Worm (Caenorhabditis elegans) whole organism, L2 larva: ENCODE results near the gene sumv-1.

ENCODE experiments used
- C34F6.9 ChIP-seq: fragments of 150-350 bp; optimal IDR thresholded peaks from 2 replicates; lab custom pipeline; 2014; ENCODE audit warnings: missing biosample characterization, missing genetic modification characterization
- F13H6.1 ChIP-seq: sonication (generic microtip); optimal IDR thresholded peaks from 2 replicates; lab custom pipeline; 2016; ENCODE audit warnings: missing genetic modification characterization, missing compliant biosample characterization
- R02D3.7 ChIP-seq: fragments of 150-350 bp; optimal IDR thresholded peaks from 2 replicates; lab custom pipeline; 2014; ENCODE audit warnings: missing biosample characterization, missing genetic modification characterization
- Y55F3AM.14 ChIP-seq: fragments of 200-800 bp; sonication (Bioruptor generic); optimal IDR thresholded peaks from 2 replicates; lab custom pipeline; 2018; ENCODE audit warnings: mild to moderate bottlenecking, missing genetic modification characterization, missing compliant biosample characterization
- ZK546.5 ChIP-seq: sonication (generic microtip); optimal IDR thresholded peaks from 2 replicates; lab custom pipeline; 2017; ENCODE audit warnings: missing biosample characterization, missing genetic modification characterization
- alr-1 ChIP-seq: fragments of 150-350 bp; optimal IDR thresholded peaks from 2 replicates; lab custom pipeline; 2014; ENCODE audit warnings: missing biosample characterization, missing genetic modification characterization
- aly-2 ChIP-seq: fragments of 150-350 bp; optimal IDR thresholded peaks from 2 replicates; lab custom pipeline; 2014; ENCODE audit warnings: missing biosample characterization, missing genetic modification characterization
- ama-1 ChIP-seq: fragments of 150-350 bp; optimal IDR thresholded peaks from 2 replicates; lab custom pipeline; 2018; ENCODE audit warnings: inconsistent platforms
- ceh-16 ChIP-seq: fragments of 150-350 bp; optimal IDR thresholded peaks from 2 replicates; lab custom pipeline; 2014; ENCODE audit warnings: missing biosample characterization, missing genetic modification characterization
- ceh-82 ChIP-seq: fragments of 150-350 bp; optimal IDR thresholded peaks from 2 replicates; lab custom pipeline; 2014; ENCODE audit warnings: missing biosample characterization, missing genetic modification characterization
- dmd-4 ChIP-seq: sonication (generic microtip); optimal IDR thresholded peaks from 2 replicates; lab custom pipeline; 2017; ENCODE audit warnings: missing biosample characterization, missing genetic modification characterization
- elt-3 ChIP-seq: sonication (generic microtip); optimal IDR thresholded peaks from 2 replicates; lab custom pipeline; 2017; ENCODE audit warnings: missing biosample characterization, missing genetic modification characterization
- fos-1 ChIP-seq: fragments of 150-350 bp; optimal IDR thresholded peaks from 2 replicates; lab custom pipeline; 2014; ENCODE audit warnings: missing biosample characterization, missing genetic modification characterization
- gmeb-1 ChIP-seq: fragments of 150-350 bp; optimal IDR thresholded peaks from 2 replicates; lab custom pipeline; 2014; ENCODE audit warnings: missing biosample characterization, missing genetic modification characterization
- lin-13 ChIP-seq: fragments of 150-350 bp; optimal IDR thresholded peaks from 2 replicates; lab custom pipeline; 2014; ENCODE audit warnings: missing biosample characterization, missing genetic modification reagents, missing genetic modification characterization
- lin-39 ChIP-seq: fragments of 150-350 bp; optimal IDR thresholded peaks from 2 replicates; lab custom pipeline; 2014; ENCODE audit warnings: missing biosample characterization, missing genetic modification reagents, missing genetic modification characterization
- lsy-2 ChIP-seq, 2 experiments: fragments of 150-350 bp in 1 of 2; sonication (generic microtip) in 1 of 2; optimal IDR thresholded peaks; 2 replicates each; lab custom pipeline; 2014 to 2017; ENCODE audit warnings: missing biosample characterization in 2 of 2, missing genetic modification characterization in 2 of 2
- mab-5 ChIP-seq: fragments of 150-350 bp; optimal IDR thresholded peaks from 2 replicates; lab custom pipeline; 2014; ENCODE audit warnings: missing biosample characterization, missing genetic modification characterization
- mbf-1 ChIP-seq: sonication (generic microtip); optimal IDR thresholded peaks from 2 replicates; lab custom pipeline; 2017; ENCODE audit warnings: missing biosample characterization, missing genetic modification characterization
- nhr-10 ChIP-seq: sonication (generic microtip); optimal IDR thresholded peaks from 2 replicates; lab custom pipeline; 2017; ENCODE audit warnings: missing biosample characterization, missing genetic modification characterization
- nhr-12 ChIP-seq: fragments of 150-350 bp; optimal IDR thresholded peaks from 2 replicates; lab custom pipeline; 2014; ENCODE audit warnings: missing biosample characterization, missing genetic modification characterization
- nhr-129 ChIP-seq: fragments of 150-350 bp; optimal IDR thresholded peaks from 2 replicates; lab custom pipeline; 2014; ENCODE audit warnings: missing biosample characterization, missing genetic modification characterization
- nhr-21 ChIP-seq: fragments of 150-350 bp; optimal IDR thresholded peaks from 2 replicates; lab custom pipeline; 2014; ENCODE audit warnings: missing biosample characterization, missing genetic modification characterization
- nhr-23 ChIP-seq: fragments of 150-350 bp; optimal IDR thresholded peaks from 2 replicates; lab custom pipeline; 2014; ENCODE audit warnings: missing biosample characterization, missing genetic modification reagents, missing genetic modification characterization
- nhr-77 ChIP-seq: fragments of 150-350 bp; optimal IDR thresholded peaks from 2 replicates; lab custom pipeline; 2014; ENCODE audit warnings: missing biosample characterization, missing genetic modification characterization
- peb-1 ChIP-seq: fragments of 150-350 bp; optimal IDR thresholded peaks from 2 replicates; lab custom pipeline; 2014; ENCODE audit warnings: missing biosample characterization, missing genetic modification characterization
- sem-4 ChIP-seq: fragments of 150-350 bp; optimal IDR thresholded peaks from 2 replicates; lab custom pipeline; 2014; ENCODE audit warnings: missing biosample characterization, missing genetic modification reagents, missing genetic modification characterization
- skn-1 ChIP-seq: sonication (generic microtip); optimal IDR thresholded peaks from 2 replicates; lab custom pipeline; 2017; ENCODE audit warnings: missing biosample characterization, missing genetic modification characterization
- sma-3 ChIP-seq: sonication (generic microtip); optimal IDR thresholded peaks from 2 replicates; lab custom pipeline; 2016; ENCODE audit warnings: missing genetic modification reagents, missing genetic modification characterization, missing compliant biosample characterization
- snpc-4 ChIP-seq: fragments of 150-350 bp; optimal IDR thresholded peaks from 2 replicates; lab custom pipeline; 2014; ENCODE audit warnings: missing biosample characterization, missing genetic modification characterization
- unc-39 ChIP-seq: fragments of 150-350 bp; optimal IDR thresholded peaks from 2 replicates; lab custom pipeline; 2014; ENCODE audit warnings: missing biosample characterization, missing genetic modification characterization
- unc-62 ChIP-seq: fragments of 150-350 bp; optimal IDR thresholded peaks from 2 replicates; lab custom pipeline; 2014; ENCODE audit warnings: missing biosample characterization, missing genetic modification reagents, missing genetic modification characterization
- zag-1 ChIP-seq: fragments of 150-350 bp; optimal IDR thresholded peaks from 2 replicates; lab custom pipeline; 2014; ENCODE audit warnings: missing biosample characterization, missing genetic modification characterization
- ztf-1 ChIP-seq: fragments of 200-800 bp; sonication (Bioruptor generic); conservative IDR thresholded peaks from 2 replicates; pipeline ENCODE4 v1.3.6; 2022; ENCODE audit warnings: missing genetic modification characterization, missing compliant biosample characterization
- ztf-11 ChIP-seq: sonication (generic microtip); optimal IDR thresholded peaks from 2 replicates; lab custom pipeline; 2017; ENCODE audit warnings: missing biosample characterization, missing genetic modification characterization
- ztf-4 ChIP-seq: fragments of 150-350 bp; optimal IDR thresholded peaks from 2 replicates; lab custom pipeline; 2014; ENCODE audit warnings: missing biosample characterization, missing genetic modification characterization

sumv-1 gene

ce11 chrIII:5244539-5244938 is 9.4 kb downstream of the sumv-1 start, which contains the start of gene cnd-1:
cnd-1 (minus strand) TSS chrIII:5244639.
- TF ChIP-seq C34F6.9 (no peak), peb-1 (tag; lab: Kevin White, UChicago) (no peak), dmd-4 (tag; lab: Kevin White, UChicago) (no peak), nhr-21 (tag; lab: Kevin White, UChicago) (no peak), nhr-77 (tag; lab: Kevin White, UChicago) (no peak), lin-39 (tag; lab: Kevin White, UChicago) (no peak)

ce11 chrIII:5241854-5242253 is 12.1 kb downstream of the sumv-1 start:
- TF ChIP-seq gmeb-1 (tag; lab: Kevin White, UChicago) (no peak), nhr-21 (tag; lab: Kevin White, UChicago) (no peak), ceh-16 (tag; lab: Kevin White, UChicago) (no peak), mbf-1 (no peak), ama-1 (no peak), mab-5 (tag; lab: Kevin White, UChicago) (no peak), skn-1 (tag; lab: Kevin White, UChicago) (no peak), zag-1 (no peak), C34F6.9 (no peak), lin-39 (tag; lab: Kevin White, UChicago) (no peak), sma-3 (GFP tag; lab: Kevin White, UChicago) (no peak)

ce11 chrIII:5236104-5236503 is 17.9 kb downstream of the sumv-1 start, which contains the start of gene prx-10:
prx-10 (plus strand) TSS chrIII:5236404.
- TF ChIP-seq alr-1 (tag; lab: Kevin White, UChicago), result no peak
- no peak for TF ChIP-seq nhr-23
- TF ChIP-seq fos-1 (tag; lab: Kevin White, UChicago), result peak; percentile 13

- TF ChIP-seq unc-39 (tag; lab: Kevin White, UChicago) (no peak), zag-1 (no peak), nhr-10 (tag; lab: Kevin White, UChicago) (no peak), lin-39 (tag; lab: Kevin White, UChicago) (no peak), nhr-21 (tag; lab: Kevin White, UChicago) (no peak), ama-1 (no peak), nhr-12 (no peak), alr-1 (tag; lab: Kevin White, UChicago) (no peak), aly-2 (no peak), C34F6.9 (no peak), snpc-4 (tag; lab: Kevin White, UChicago) (no peak), ztf-4 (no peak), lin-13 (GFP tag; lab: Kevin White, UChicago) (no peak), nhr-77 (tag; lab: Kevin White, UChicago) (no peak), lsy-2 (tag; optimal IDR thresholded peaks at IDR 0.05; lab: Kevin White, UChicago) (no peak)
These were observed 19.7 kb downstream of the sumv-1 start, which contains the start of gene mrps-26 for ce11 chrIII:5234312-5234711. mrps-26 (plus strand) TSS chrIII:5234612.

- no peak for TF ChIP-seq nhr-12
- TF ChIP-seq dmd-4 (tag; lab: Kevin White, UChicago), result no peak
- no peak for TF ChIP-seq ama-1
- TF ChIP-seq ztf-1 (GFP tag; lab: Robert Waterston, UW), result no peak
- no peak for TF ChIP-seq nhr-10 (tag; lab: Kevin White, UChicago)
- TF ChIP-seq unc-62 (GFP tag; lab: Kevin White, UChicago), result no peak
- TF ChIP-seq ztf-4, result no peak
- TF ChIP-seq nhr-77 (tag; lab: Kevin White, UChicago), result no peak
- no peak for TF ChIP-seq alr-1 (tag; lab: Kevin White, UChicago)
- TF ChIP-seq elt-3 (tag; lab: Kevin White, UChicago), result no peak
- no peak for TF ChIP-seq ceh-82 (tag; lab: Kevin White, UChicago)
- TF ChIP-seq fos-1 (tag; lab: Kevin White, UChicago), result no peak
- no peak for TF ChIP-seq sem-4 (tag; lab: Kevin White, UChicago)
- no peak for TF ChIP-seq C34F6.9
These were observed 20.8 kb downstream of the sumv-1 start for ce11 chrIII:5233140-5233539.

- TF ChIP-seq dmd-4 (tag; lab: Kevin White, UChicago), result no peak
- TF ChIP-seq ZK546.5 (tag; lab: Kevin White, UChicago), result no peak
- TF ChIP-seq nhr-129 (tag; lab: Kevin White, UChicago), result peak; percentile 41
- TF ChIP-seq nhr-21 (tag; lab: Kevin White, UChicago), result peak; percentile 46
- no peak for TF ChIP-seq R02D3.7
- peak; percentile 34 for TF ChIP-seq lin-13 (GFP tag; lab: Kevin White, UChicago)
- no peak for TF ChIP-seq lsy-2 (tag; optimal IDR thresholded peaks at IDR 0.05; lab: Kevin White, UChicago)
- TF ChIP-seq Y55F3AM.14 (GFP tag; lab: Kevin White, UChicago), result peak; percentile 24
- no peak for TF ChIP-seq ztf-11 (tag; lab: Kevin White, UChicago)
- peak; percentile 53 for TF ChIP-seq ztf-4
- peak; percentile 45 for TF ChIP-seq sma-3 (GFP tag; lab: Kevin White, UChicago)
- TF ChIP-seq F13H6.1 (tag; lab: Kevin White, UChicago), result peak; percentile 8
- TF ChIP-seq ama-1, result peak; percentile 65
These were observed 23.6 kb downstream of the sumv-1 start, which contains the start of gene prmt-5 for ce11 chrIII:5230415-5230814. prmt-5 (plus strand) TSS chrIII:5230555.
